Fruit fly (Drosophila melanogaster): ENCODE results near the gene Gyc89Db.
A peak's percentile ranks its signal among the peaks of the same experiment; 100 is the strongest.

Gene Gyc89Db

dm6 chr3R:16469501-16470263 lies 7.2 kb upstream of the Gyc89Db start, which contains the start of the genes CG42232 and CSN5 (continued):
- peak; percentile 45 for TF ChIP-seq CG3995 (GFP tag; optimal IDR thresholded peaks at IDR 0.05)
- TF ChIP-seq Sox100B (GFP tag; optimal IDR thresholded peaks at IDR 0.05), result no peak
- no peak for TF ChIP-seq CG34376 (GFP tag; optimal IDR thresholded peaks at IDR 0.05)
- no peak for TF ChIP-seq Jarid2 (GFP tag; optimal IDR thresholded peaks at IDR 0.05)
- peak; percentile 57 for TF ChIP-seq BEAF-32 (GFP tag; optimal IDR thresholded peaks at IDR 0.05)
- TF ChIP-seq CG32532 (GFP tag; IDR thresholded peaks at IDR 0.05), result peak; percentile 57
- peak; percentile 68 for TF ChIP-seq CG10979 (tag; optimal IDR thresholded peaks at IDR 0.05)
- TF ChIP-seq kay (GFP tag; optimal IDR thresholded peaks at IDR 0.05), result peak; percentile 10
- no peak for TF ChIP-seq CG6765 (GFP tag; optimal IDR thresholded peaks at IDR 0.05)
- TF ChIP-seq Sox102F (GFP tag; optimal IDR thresholded peaks at IDR 0.05), result no peak
- peak; percentile 14 for TF ChIP-seq Six4 (GFP tag; optimal IDR thresholded peaks at IDR 0.05)
- TF ChIP-seq Dbx (GFP tag; IDR thresholded peaks at IDR 0.05), result peak; percentile 47; the same call in 1 of the 3 replicates
- no peak for TF ChIP-seq BtbVII (GFP tag; optimal IDR thresholded peaks at IDR 0.05)
- no peak for TF ChIP-seq br (optimal IDR thresholded peaks at IDR 0.05)
- no peak for TF ChIP-seq Stat92E (GFP tag; optimal IDR thresholded peaks at IDR 0.05)
- TF ChIP-seq CG7372 (GFP tag; IDR thresholded peaks at IDR 0.05), result no peak
- peak; percentile 66 for TF ChIP-seq Sry-δ (GFP tag; optimal IDR thresholded peaks at IDR 0.05)
- TF ChIP-seq gcm (GFP tag; optimal IDR thresholded peaks at IDR 0.05), result no peak
- peak; percentile 36; the same call in 1 of the 2 replicates for TF ChIP-seq hbn (GFP tag; IDR thresholded peaks at IDR 0.05; ENCODE audit: partially characterized antibody)
- no peak for TF ChIP-seq CG1832 (GFP tag; optimal IDR thresholded peaks at IDR 0.05)
- TF ChIP-seq bab2 (GFP tag; optimal IDR thresholded peaks at IDR 0.05), result peak; percentile 69
- no peak for TF ChIP-seq Spps (tag; optimal IDR thresholded peaks at IDR 0.05)
- TF ChIP-seq CG13287 (GFP tag; IDR thresholded peaks at IDR 0.05; ENCODE audit: partially characterized antibody), result peak; percentile 61
- TF ChIP-seq Med (GFP tag), result no peak
- TF ChIP-seq CG2889 (GFP tag; IDR thresholded peaks at IDR 0.05), result no peak
- TF ChIP-seq ap (GFP tag; IDR thresholded peaks at IDR 0.05), result peak; percentile 38; the same call in 1 of the 2 replicates
- no peak for TF ChIP-seq Elba2 (GFP tag; optimal IDR thresholded peaks at IDR 0.05)
- peak; percentile 67 for TF ChIP-seq CG1602 (GFP tag; optimal IDR thresholded peaks at IDR 0.05)
- peak; percentile 52 for TF ChIP-seq pum (GFP tag; optimal IDR thresholded peaks at IDR 0.05)
- TF ChIP-seq tin (GFP tag; optimal IDR thresholded peaks at IDR 0.05), result peak; percentile 48
- TF ChIP-seq p53 (GFP tag; optimal IDR thresholded peaks at IDR 0.05), result peak; percentile 49
- TF ChIP-seq CG3726 (GFP tag; IDR thresholded peaks at IDR 0.05), result no peak
- no peak for TF ChIP-seq crc (GFP tag; optimal IDR thresholded peaks at IDR 0.05)
- no peak for TF ChIP-seq CG11696 (GFP tag; IDR thresholded peaks at IDR 0.05)
- peak; percentile 16 for TF ChIP-seq repo (GFP tag; optimal IDR thresholded peaks at IDR 0.05)
- peak; percentile 38; the same call in 1 of the 2 replicates for TF ChIP-seq Atf6 (GFP tag; IDR thresholded peaks at IDR 0.05)
- peak; percentile 79 for TF ChIP-seq phol (tag; optimal IDR thresholded peaks at IDR 0.05)
- peak; percentile 64 for TF ChIP-seq CG18599 (GFP tag; optimal IDR thresholded peaks at IDR 0.05)
- peak; percentile 25; the same call in 1 of the 2 replicates for TF ChIP-seq Bgb (GFP tag; IDR thresholded peaks at IDR 0.05; ENCODE audit: partially characterized antibody)
- TF ChIP-seq D (optimal IDR thresholded peaks at IDR 0.05), result no peak
- TF ChIP-seq D (GFP tag; optimal IDR thresholded peaks at IDR 0.05), result no peak
- peak; percentile 58 for TF ChIP-seq CG17186 (GFP tag; optimal IDR thresholded peaks at IDR 0.05)
- peak in 1 of 3 experiments; percentile 62 for TF ChIP-seq lola (GFP tag; optimal IDR thresholded peaks at IDR 0.05)
- TF ChIP-seq da (GFP tag; optimal IDR thresholded peaks at IDR 0.05), result no peak
- TF ChIP-seq eyg (GFP tag; optimal IDR thresholded peaks at IDR 0.05), result no peak
- peak; percentile 46 for TF ChIP-seq Dp (GFP tag; optimal IDR thresholded peaks at IDR 0.05)
- TF ChIP-seq CG33213 (GFP tag; optimal IDR thresholded peaks at IDR 0.05), result no peak
- TF ChIP-seq Poxn (GFP tag; IDR thresholded peaks at IDR 0.05), result no peak
- TF ChIP-seq jumu (GFP tag; optimal IDR thresholded peaks at IDR 0.05), result peak; percentile 54
- peak; percentile 91 for TF ChIP-seq Ets65A (GFP tag)

Data from whole organism, embryonic.